Fruit fly (Drosophila melanogaster) whole organism, embryonic: Measurements from ENCODE around the gene Nthl1.

Source experiments
- CG10431 ChIP-seq: fragments of 200-800 bp; sonication (Bioruptor generic); optimal IDR thresholded peaks from 3 replicates; lab custom pipeline; 2018; ENCODE audit warnings: missing biosample characterization, mild to moderate bottlenecking, missing genetic modification characterization
- CG10462 ChIP-seq: fragments of 200-800 bp; sonication (Bioruptor generic); optimal IDR thresholded peaks from 2 replicates; lab custom pipeline; 2016; ENCODE audit warnings: missing biosample characterization, missing genetic modification characterization
- CG11247 ChIP-seq: fragments of 200-800 bp; sonication (Bioruptor generic); IDR thresholded peaks from 2 replicates; pipeline ENCODE4 v1.3.6; 2022; ENCODE audit warnings: missing biosample characterization, missing genetic modification characterization
- CG11398 ChIP-seq: fragments of 200-800 bp; sonication (Bioruptor generic); optimal IDR thresholded peaks from 2 replicates; lab custom pipeline; 2016; ENCODE audit warnings: missing biosample characterization, missing genetic modification characterization
- CG13287 ChIP-seq: fragments of 200-800 bp; sonication (Bioruptor generic); IDR thresholded peaks from 2 replicates; pipeline ENCODE4 v1.3.6; 2022; ENCODE audit warnings: missing biosample characterization, missing genetic modification characterization; ENCODE audit not compliant: partially characterized antibody
- CG14667 ChIP-seq: fragments of 200-800 bp; sonication (Bioruptor generic); IDR thresholded peaks from 2 replicates; pipeline ENCODE4 v1.3.6; 2022; ENCODE audit warnings: missing biosample characterization, missing genetic modification characterization
- CG15514 ChIP-seq: fragments of 200-800 bp; sonication (Bioruptor generic); optimal IDR thresholded peaks from 3 replicates; lab custom pipeline; 2017; ENCODE audit warnings: missing biosample characterization, missing genetic modification characterization, mild to moderate bottlenecking, moderate library complexity, missing genetic modification reagents
- CG17612 ChIP-seq: fragments of 200-800 bp; sonication (Bioruptor generic); IDR thresholded peaks from 2 replicates; pipeline ENCODE4 v1.3.6; 2022; ENCODE audit warnings: missing biosample characterization, missing genetic modification characterization
- CG17802 ChIP-seq: fragments of 200-800 bp; sonication (Bioruptor generic); optimal IDR thresholded peaks from 2 replicates; lab custom pipeline; 2018; ENCODE audit warnings: missing biosample characterization, mild to moderate bottlenecking, missing genetic modification characterization, moderate library complexity
- CG17829 ChIP-seq: fragments of 200-800 bp; optimal IDR thresholded peaks from 2 replicates; lab custom pipeline; 2019; ENCODE audit warnings: missing biosample characterization, mild to moderate bottlenecking, missing genetic modification characterization, moderate library complexity
- CG33213 ChIP-seq: fragments of 200-800 bp; sonication (Bioruptor generic); optimal IDR thresholded peaks from 3 replicates; lab custom pipeline; 2016; ENCODE audit warnings: missing biosample characterization, missing genetic modification characterization
- CG34422 ChIP-seq: fragments of 200-800 bp; sonication (Bioruptor generic); IDR thresholded peaks from 3 replicates; pipeline ENCODE4 v1.3.6; 2022; ENCODE audit warnings: missing biosample characterization, missing genetic modification characterization
- CG3995 ChIP-seq: fragments of 200-800 bp; sonication (Bioruptor generic); optimal IDR thresholded peaks from 3 replicates; lab custom pipeline; 2016; ENCODE audit warnings: missing biosample characterization, missing genetic modification characterization
- CG6654 ChIP-seq: fragments of 200-800 bp; sonication (Bioruptor generic); optimal IDR thresholded peaks from 2 replicates; lab custom pipeline; 2017; ENCODE audit warnings: missing biosample characterization, mild to moderate bottlenecking, missing genetic modification characterization
- CG7963 ChIP-seq: fragments of 200-800 bp; sonication (Bioruptor generic); IDR thresholded peaks from 3 replicates; pipeline ENCODE4 v1.3.6; 2022; ENCODE audit warnings: missing biosample characterization, missing genetic modification characterization; ENCODE audit not compliant: partially characterized antibody
- CG8359 ChIP-seq: fragments of 200-800 bp; sonication (Bioruptor generic); optimal IDR thresholded peaks from 2 replicates; lab custom pipeline; 2017; ENCODE audit warnings: missing biosample characterization, mild to moderate bottlenecking, missing genetic modification characterization, borderline replicate concordance
- CTCF ChIP-seq: fragments of 200-800 bp; sonication (Bioruptor generic); optimal IDR thresholded peaks from 2 replicates; lab custom pipeline; 2017; ENCODE audit warnings: missing biosample characterization, mild to moderate bottlenecking, missing genetic modification characterization, moderate library complexity
- Camta ChIP-seq: fragments of 200-800 bp; sonication (Bioruptor generic); optimal IDR thresholded peaks from 2 replicates; lab custom pipeline; 2016; ENCODE audit warnings: missing biosample characterization, missing genetic modification characterization
- Fer2 ChIP-seq: fragments of 200-800 bp; sonication (Bioruptor generic); optimal IDR thresholded peaks from 2 replicates; lab custom pipeline; 2018; ENCODE audit warnings: missing biosample characterization, mild to moderate bottlenecking, missing genetic modification characterization, moderate library complexity
- Hey ChIP-seq: fragments of 200-800 bp; sonication (Bioruptor generic); optimal IDR thresholded peaks from 3 replicates; lab custom pipeline; 2018; ENCODE audit warnings: missing biosample characterization, mild to moderate bottlenecking, missing genetic modification characterization
- Mrtf ChIP-seq: fragments of 200-800 bp; sonication (Bioruptor generic); IDR thresholded peaks from 3 replicates; pipeline ENCODE4 v1.3.6; 2022; ENCODE audit warnings: missing biosample characterization, missing genetic modification characterization
- NC2β ChIP-seq: fragments of 200-800 bp; sonication (Bioruptor generic); optimal IDR thresholded peaks from 2 replicates; lab custom pipeline; 2016; ENCODE audit warnings: missing biosample characterization, missing genetic modification characterization
- PHDP ChIP-seq: fragments of 200-800 bp; sonication (Bioruptor generic); optimal IDR thresholded peaks from 3 replicates; lab custom pipeline; 2018; ENCODE audit warnings: missing biosample characterization, mild to moderate bottlenecking, missing genetic modification characterization, moderate library complexity
- Sox102F ChIP-seq: fragments of 200-800 bp; sonication (Bioruptor generic); optimal IDR thresholded peaks from 2 replicates; lab custom pipeline; 2018; ENCODE audit warnings: missing biosample characterization, mild to moderate bottlenecking, missing genetic modification characterization, moderate library complexity
- Ssrp ChIP-seq: fragments of 200-800 bp; sonication (Bioruptor generic); optimal IDR thresholded peaks from 2 replicates; lab custom pipeline; 2018; ENCODE audit warnings: missing biosample characterization, mild to moderate bottlenecking, missing genetic modification characterization, moderate library complexity
- Trl ChIP-seq, 3 experiments: fragments of >200 bp in 2 of 3; fragments of 200-800 bp in 1 of 3; sonication (Bioruptor generic) in 1 of 3; optimal IDR thresholded peaks; 2 replicates in 1 of 3; 3 replicates in 2 of 3; lab custom pipeline; 2016 to 2017; ENCODE audit warnings: missing biosample characterization in 1 of 3, missing genetic modification characterization in 1 of 3
- aop ChIP-seq: fragments of 200-800 bp; sonication (Bioruptor generic); IDR thresholded peaks from 2 replicates; pipeline ENCODE4 v1.3.6; 2022; ENCODE audit warnings: missing biosample characterization, missing genetic modification characterization
- bcd ChIP-seq: fragments of 200-800 bp; sonication (Bioruptor generic); optimal IDR thresholded peaks from 2 replicates; lab custom pipeline; 2017; ENCODE audit warnings: missing biosample characterization, mild to moderate bottlenecking, missing genetic modification characterization
- chinmo ChIP-seq: fragments of 200-800 bp; sonication (Bioruptor generic); IDR thresholded peaks from 4 replicates; pipeline ENCODE4 v1.3.6; 2022; ENCODE audit warnings: missing biosample characterization, missing genetic modification characterization; ENCODE audit not compliant: partially characterized antibody
- dan ChIP-seq: fragments of 200-800 bp; sonication (Bioruptor generic); IDR thresholded peaks from 2 replicates; pipeline ENCODE4 v1.3.6; 2022; ENCODE audit warnings: missing biosample characterization, missing genetic modification characterization
- dysf ChIP-seq: fragments of 200-800 bp; sonication (Bioruptor generic); IDR thresholded peaks from 3 replicates; pipeline ENCODE4 v1.3.6; 2022; ENCODE audit warnings: missing biosample characterization, missing genetic modification characterization
- eve ChIP-seq, 2 experiments: fragments of >200 bp; optimal IDR thresholded peaks; 2 replicates each; lab custom pipeline; 2017; ENCODE audit warnings: missing biosample characterization in 2 of 2, missing genetic modification characterization in 2 of 2
- eyg ChIP-seq: fragments of 200-800 bp; sonication (Bioruptor generic); optimal IDR thresholded peaks from 3 replicates; lab custom pipeline; 2016; ENCODE audit warnings: missing biosample characterization, missing genetic modification characterization
- gro ChIP-seq: fragments of 200-800 bp; sonication (Bioruptor generic); optimal IDR thresholded peaks from 2 replicates; lab custom pipeline; 2016; ENCODE audit warnings: missing biosample characterization, missing genetic modification characterization
- gsb ChIP-seq: fragments of 200-800 bp; sonication (Bioruptor generic); IDR thresholded peaks from 2 replicates; pipeline ENCODE4 v1.3.6; 2022; ENCODE audit warnings: missing biosample characterization, missing genetic modification characterization
- hbn ChIP-seq: fragments of 200-800 bp; sonication (Bioruptor generic); IDR thresholded peaks from 2 replicates; pipeline ENCODE4 v1.3.6; 2022; ENCODE audit warnings: missing biosample characterization, missing genetic modification characterization; ENCODE audit not compliant: partially characterized antibody
- kay ChIP-seq: fragments of 200-800 bp; sonication (Bioruptor generic); optimal IDR thresholded peaks from 2 replicates; lab custom pipeline; 2016; ENCODE audit warnings: missing biosample characterization, missing genetic modification characterization
- kni ChIP-seq: fragments of 200-800 bp; sonication (Bioruptor generic); optimal IDR thresholded peaks from 3 replicates; lab custom pipeline; 2017; ENCODE audit warnings: mild to moderate bottlenecking, missing biosample characterization, missing genetic modification reagents, missing genetic modification characterization
- lov ChIP-seq, 2 experiments: fragments of 200-800 bp in 1 of 2; fragments of >200 bp in 1 of 2; sonication (Bioruptor generic) in 1 of 2; IDR thresholded peaks in 1 of 2; optimal IDR thresholded peaks in 1 of 2; 2 replicates in 1 of 2; 3 replicates in 1 of 2; pipeline versions ENCODE4 v1.3.6 to Lab custom; 2017 to 2022; ENCODE audit warnings: missing biosample characterization in 1 of 2, missing genetic modification characterization in 1 of 2
- onecut ChIP-seq: fragments of 200-800 bp; sonication (Bioruptor generic); IDR thresholded peaks from 2 replicates; pipeline ENCODE4 v1.3.6; 2022; ENCODE audit warnings: missing biosample characterization, missing genetic modification characterization
- phol ChIP-seq: fragments of 200-800 bp; sonication (Bioruptor generic); optimal IDR thresholded peaks from 3 replicates; lab custom pipeline; 2018; ENCODE audit warnings: missing biosample characterization, mild to moderate bottlenecking, missing genetic modification characterization, moderate library complexity
- prd ChIP-seq, 3 experiments: fragments of >200 bp in 2 of 3; fragments of 200-800 bp in 1 of 3; sonication (Bioruptor generic) in 1 of 3; optimal IDR thresholded peaks in 2 of 3; IDR thresholded peaks in 1 of 3; 2 replicates in 2 of 3; 3 replicates in 1 of 3; pipeline versions ENCODE4 v1.3.6 to Lab custom; 2017 to 2022; ENCODE audit warnings: missing biosample characterization in 1 of 3, missing genetic modification characterization in 1 of 3
- pros ChIP-seq: fragments of 200-800 bp; sonication (Bioruptor generic); optimal IDR thresholded peaks from 3 replicates; lab custom pipeline; 2019; ENCODE audit warnings: missing biosample characterization, mild to moderate bottlenecking, missing genetic modification characterization, moderate library complexity
- scrt ChIP-seq: fragments of 200-800 bp; sonication (Bioruptor generic); optimal IDR thresholded peaks from 2 replicates; lab custom pipeline; 2018; ENCODE audit warnings: missing biosample characterization, mild to moderate bottlenecking, missing genetic modification characterization, moderate library complexity
- seq ChIP-seq: fragments of 200-800 bp; sonication (Bioruptor generic); IDR thresholded peaks from 2 replicates; pipeline ENCODE4 v1.3.6; 2022; ENCODE audit warnings: missing biosample characterization, missing genetic modification characterization
- sim ChIP-seq: fragments of 200-800 bp; sonication (Bioruptor generic); IDR thresholded peaks from 2 replicates; pipeline ENCODE4 v1.3.6; 2022; ENCODE audit warnings: missing biosample characterization, missing genetic modification characterization
- tio ChIP-seq: fragments of 200-800 bp; sonication (Bioruptor generic); optimal IDR thresholded peaks from 2 replicates; lab custom pipeline; 2017; ENCODE audit warnings: missing biosample characterization, missing genetic modification characterization, inconsistent platforms
- toy ChIP-seq: fragments of 200-800 bp; sonication (Bioruptor generic); IDR thresholded peaks from 2 replicates; pipeline ENCODE4 v1.3.6; 2022; ENCODE audit warnings: missing biosample characterization, missing genetic modification characterization

Gene Nthl1

DNA sequence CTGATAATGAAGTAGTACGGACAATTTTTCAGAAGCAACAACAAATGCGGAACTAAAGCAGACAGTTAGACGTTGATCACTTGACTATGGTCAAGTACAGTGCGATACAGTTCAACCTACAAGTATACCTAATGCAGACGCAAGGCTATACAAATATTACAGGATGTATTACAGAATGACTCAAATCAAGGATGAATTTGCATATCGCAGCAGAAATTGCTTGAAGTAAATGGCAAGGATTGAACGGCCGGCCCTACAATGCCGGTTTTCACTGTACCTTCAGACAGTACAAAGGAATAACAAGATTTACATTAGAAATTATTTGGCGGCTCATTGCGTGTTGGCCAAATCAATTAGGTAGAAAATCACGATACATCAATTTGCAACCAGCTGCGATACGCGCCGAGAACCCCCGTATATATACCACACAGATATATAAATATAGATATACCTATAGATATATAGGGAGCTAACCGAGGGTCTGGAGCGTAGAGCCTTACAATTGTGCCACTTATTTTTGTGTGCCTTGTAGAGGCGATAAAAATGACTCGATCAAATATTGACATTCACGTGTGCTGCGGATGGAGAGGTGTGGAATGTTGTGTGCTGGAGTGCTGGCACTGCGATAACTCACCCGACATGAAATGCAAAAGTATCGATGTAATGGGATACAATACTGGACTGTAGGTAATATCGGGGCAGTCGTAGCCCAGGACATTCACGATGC is 46.1 kb downstream of the Nthl1 start (continued):
- TF ChIP-seq Trl (optimal IDR thresholded peaks at IDR 0.05; lab: Kevin White, UChicago) (no peak), Trl (GFP tag; optimal IDR thresholded peaks at IDR 0.05; lab: Kevin White, UChicago) (peak; percentile 13), CG15514 (GFP tag; lab: Kevin White, UChicago) (peak; percentile 47), gsb (GFP tag; lab: Robert Waterston, UW) (no peak), sim (GFP tag; lab: Robert Waterston, UW) (no peak), gro (GFP tag; lab: Kevin White, UChicago) (peak; percentile 67), pros (GFP tag; lab: Kevin White, UChicago) (no peak), onecut (GFP tag; lab: Robert Waterston, UW) (no peak), eyg (GFP tag; lab: Kevin White, UChicago) (peak; percentile 5), kay (GFP tag; lab: Kevin White, UChicago) (peak; percentile 27), CG6654 (no peak), CTCF (GFP tag; lab: Kevin White, UChicago) (no peak), CG17802 (tag; lab: Kevin White, UChicago) (no peak), CG33213 (peak; percentile 2), prd (optimal IDR thresholded peaks at IDR 0.05; lab: Kevin White, UChicago) (no peak), prd (GFP tag; IDR thresholded peaks at IDR 0.05; lab: Robert Waterston, UW) (peak; percentile 74), CG10462 (GFP tag; lab: Kevin White, UChicago) (no peak), PHDP (peak; percentile 39), Ssrp (tag; lab: Kevin White, UChicago) (peak; percentile 16), tio (no peak), aop (no peak), toy (GFP tag; lab: Robert Waterston, UW) (peak; percentile 61; the same call in 1 of the 2 replicates), CG17612 (peak; percentile 30; the same call in 1 of the 2 replicates), Camta (GFP tag; lab: Kevin White, UChicago) (no peak), bcd (GFP tag; lab: Kevin White, UChicago) (peak; percentile 50), CG8359 (no peak), CG11247 (GFP tag; lab: Robert Waterston, UW) (peak; percentile 48), CG10431 (GFP tag; lab: Kevin White, UChicago) (peak; percentile 25), kni (GFP tag; lab: Kevin White, UChicago) (peak; percentile 35), CG34422 (no peak), Sox102F (peak; percentile 56), CG11398 (GFP tag; lab: Kevin White, UChicago) (no peak), CG7963 (GFP tag; lab: Robert Waterston, UW) (no peak), hbn (GFP tag; lab: Robert Waterston, UW) (no peak), chinmo (GFP tag; lab: Robert Waterston, UW) (no peak), eve (GFP tag; optimal IDR thresholded peaks at IDR 0.05; lab: Kevin White, UChicago) (peak in 1 of 2 experiments; percentile 53), CG13287 (no peak), Hey (no peak), CG14667 (GFP tag; lab: Robert Waterston, UW) (no peak), CG17829 (tag; lab: Kevin White, UChicago) (no peak), Fer2 (tag; lab: Kevin White, UChicago) (no peak), phol (peak; percentile 27), Mrtf (GFP tag; lab: Robert Waterston, UW) (peak; percentile 73; the same call in 2 of the 3 replicates), scrt (peak; percentile 21), dan (no peak), seq (GFP tag; lab: Robert Waterston, UW) (0 out of 2 replicates have a peak, but pooled peaks have one; percentile 32), CG3995 (GFP tag; lab: Kevin White, UChicago) (no peak), NC2β (no peak), lov (optimal IDR thresholded peaks at IDR 0.05; lab: Kevin White, UChicago) (no peak), lov (GFP tag; IDR thresholded peaks at IDR 0.05; lab: Robert Waterston, UW) (no peak), dysf (GFP tag; lab: Robert Waterston, UW) (peak; percentile 71)
